Fruit fly (Drosophila melanogaster) whole organism, prepupa: ENCODE data around the gene CG7341.
A peak's percentile ranks its signal among the peaks of the same experiment; 100 is the strongest.

Experiments
- Blimp-1 ChIP-seq: fragments of 200-800 bp; sonication (Bioruptor generic); optimal IDR thresholded peaks from 3 replicates; lab custom pipeline; 2017; ENCODE audit warnings: missing biosample characterization, missing genetic modification characterization, mild to moderate bottlenecking, moderate library complexity, missing genetic modification reagents
- CG11294 ChIP-seq: fragments of 200-800 bp; sonication (Bioruptor generic); IDR thresholded peaks from 2 replicates; pipeline ENCODE4 v1.3.6; 2022; ENCODE audit warnings: missing biosample characterization, missing genetic modification characterization
- CG11902 ChIP-seq: fragments of 200-800 bp; sonication (Bioruptor generic); optimal IDR thresholded peaks from 3 replicates; lab custom pipeline; 2016; ENCODE audit warnings: missing biosample characterization, missing genetic modification characterization
- CG1621 ChIP-seq: fragments of 200-800 bp; sonication (Bioruptor generic); optimal IDR thresholded peaks from 3 replicates; lab custom pipeline; 2018; ENCODE audit warnings: missing biosample characterization, mild to moderate bottlenecking, missing genetic modification characterization
- CG16779 ChIP-seq: fragments of 200-800 bp; sonication (Bioruptor generic); optimal IDR thresholded peaks from 3 replicates; lab custom pipeline; 2017; ENCODE audit warnings: missing biosample characterization, mild to moderate bottlenecking, missing genetic modification characterization
- CG32006 ChIP-seq: fragments of 200-800 bp; sonication (Bioruptor generic); optimal IDR thresholded peaks from 3 replicates; lab custom pipeline; 2017; ENCODE audit warnings: missing biosample characterization, mild to moderate bottlenecking, missing genetic modification characterization
- CG34406 ChIP-seq: fragments of 200-800 bp; sonication (Bioruptor generic); optimal IDR thresholded peaks from 3 replicates; lab custom pipeline; 2016; ENCODE audit warnings: missing biosample characterization, missing genetic modification characterization
- CG3919 ChIP-seq: fragments of 200-800 bp; sonication (Bioruptor generic); optimal IDR thresholded peaks from 3 replicates; lab custom pipeline; 2016; ENCODE audit warnings: missing biosample characterization, missing genetic modification characterization
- CG6163 ChIP-seq: fragments of 200-800 bp; sonication (Bioruptor generic); IDR thresholded peaks from 3 replicates; pipeline ENCODE4 v1.3.6; 2022; ENCODE audit warnings: missing biosample characterization, missing genetic modification characterization
- CG6792 ChIP-seq: fragments of 200-800 bp; sonication (Bioruptor generic); optimal IDR thresholded peaks from 3 replicates; lab custom pipeline; 2016; ENCODE audit warnings: missing biosample characterization, missing genetic modification characterization
- CG6808 ChIP-seq: fragments of 200-800 bp; sonication (Bioruptor generic); optimal IDR thresholded peaks from 3 replicates; lab custom pipeline; 2017; ENCODE audit warnings: missing biosample characterization, missing genetic modification characterization, mild to moderate bottlenecking, moderate library complexity, missing genetic modification reagents
- CG6854 ChIP-seq: fragments of 200-800 bp; sonication (Bioruptor generic); optimal IDR thresholded peaks from 2 replicates; lab custom pipeline; 2017; ENCODE audit warnings: missing biosample characterization, mild to moderate bottlenecking, missing genetic modification characterization
- CG7368 ChIP-seq: fragments of 200-800 bp; sonication (Bioruptor generic); optimal IDR thresholded peaks from 3 replicates; lab custom pipeline; 2016; ENCODE audit warnings: missing biosample characterization, missing genetic modification characterization
- CG8119 ChIP-seq: fragments of 200-800 bp; sonication (Bioruptor generic); IDR thresholded peaks from 3 replicates; pipeline ENCODE4 v1.3.6; 2022; ENCODE audit warnings: missing biosample characterization, missing genetic modification characterization
- CG8319 ChIP-seq: fragments of 200-800 bp; sonication (Bioruptor generic); optimal IDR thresholded peaks from 3 replicates; lab custom pipeline; 2016; ENCODE audit warnings: missing biosample characterization, missing genetic modification characterization
- CG8632 ChIP-seq: fragments of 200-800 bp; sonication (Bioruptor generic); optimal IDR thresholded peaks from 3 replicates; lab custom pipeline; 2016; ENCODE audit warnings: missing biosample characterization, missing genetic modification characterization
- CG9139 ChIP-seq: fragments of 200-800 bp; sonication (Bioruptor generic); optimal IDR thresholded peaks from 3 replicates; lab custom pipeline; 2017; ENCODE audit warnings: missing biosample characterization, mild to moderate bottlenecking, missing genetic modification characterization
- Eip78C ChIP-seq: fragments of 200-800 bp; sonication (Bioruptor generic); peaks from one replicate; lab custom pipeline; 2016; ENCODE audit warnings: missing biosample characterization, missing genetic modification characterization
- Ets96B ChIP-seq: fragments of 200-800 bp; optimal IDR thresholded peaks from 2 replicates; lab custom pipeline; 2019; ENCODE audit warnings: missing biosample characterization, mild to moderate bottlenecking, missing genetic modification characterization, moderate library complexity
- Gug ChIP-seq: fragments of 200-800 bp; sonication (Bioruptor generic); IDR thresholded peaks from 2 replicates; pipeline ENCODE4 v1.3.6; 2022; ENCODE audit warnings: missing biosample characterization, missing genetic modification characterization
- Hr38 ChIP-seq: sonication (Bioruptor generic); optimal IDR thresholded peaks from 2 replicates; lab custom pipeline; 2016; ENCODE audit warnings: missing biosample characterization, missing genetic modification characterization
- Lpt ChIP-seq: fragments of 200-800 bp; sonication (Bioruptor generic); optimal IDR thresholded peaks from 3 replicates; lab custom pipeline; 2016; ENCODE audit warnings: missing biosample characterization, missing genetic modification characterization
- OdsH ChIP-seq: fragments of 200-800 bp; sonication (Bioruptor generic); optimal IDR thresholded peaks from 3 replicates; lab custom pipeline; 2016; ENCODE audit warnings: missing biosample characterization, missing genetic modification characterization
- Smox ChIP-seq: fragments of 200-800 bp; sonication (Bioruptor generic); optimal IDR thresholded peaks from 3 replicates; lab custom pipeline; 2016; ENCODE audit warnings: missing biosample characterization, missing genetic modification characterization
- Sox102F ChIP-seq: fragments of 200-800 bp; sonication (Bioruptor generic); optimal IDR thresholded peaks from 2 replicates; lab custom pipeline; 2016; ENCODE audit warnings: missing biosample characterization, mild to moderate bottlenecking, missing genetic modification characterization
- Sox15 ChIP-seq: fragments of 200-800 bp; sonication (Bioruptor generic); optimal IDR thresholded peaks from 3 replicates; lab custom pipeline; 2016; ENCODE audit warnings: missing biosample characterization, missing genetic modification characterization
- achi ChIP-seq: fragments of 200-800 bp; sonication (Bioruptor generic); optimal IDR thresholded peaks from 3 replicates; lab custom pipeline; 2016; ENCODE audit warnings: missing biosample characterization, missing genetic modification characterization
- acj6 ChIP-seq: fragments of 200-800 bp; sonication (Bioruptor generic); optimal IDR thresholded peaks from 3 replicates; lab custom pipeline; 2016; ENCODE audit warnings: missing biosample characterization, missing genetic modification characterization
- cyc ChIP-seq: fragments of 200-800 bp; sonication (Bioruptor generic); optimal IDR thresholded peaks from 3 replicates; lab custom pipeline; 2016; ENCODE audit warnings: missing biosample characterization, missing genetic modification characterization
- dsx ChIP-seq: fragments of 200-800 bp; optimal IDR thresholded peaks from 3 replicates; lab custom pipeline; 2019; ENCODE audit warnings: missing biosample characterization, mild to moderate bottlenecking, missing genetic modification characterization, moderate library complexity; ENCODE audit not compliant: poor library complexity, severe bottlenecking
- eg ChIP-seq: fragments of 200-800 bp; sonication (Bioruptor generic); IDR thresholded peaks from 3 replicates; pipeline ENCODE4 v1.3.6; 2022; ENCODE audit warnings: missing biosample characterization, missing genetic modification characterization
- esn ChIP-seq: fragments of 200-800 bp; sonication (Bioruptor generic); optimal IDR thresholded peaks from 2 replicates; lab custom pipeline; 2016; ENCODE audit warnings: missing biosample characterization, mild to moderate bottlenecking, missing genetic modification characterization, moderate library complexity
- fd85E ChIP-seq: fragments of 200-800 bp; sonication (Bioruptor generic); optimal IDR thresholded peaks from 3 replicates; lab custom pipeline; 2016; ENCODE audit warnings: missing biosample characterization, missing genetic modification characterization
- fkh ChIP-seq: fragments of 200-800 bp; sonication (Bioruptor generic); optimal IDR thresholded peaks from 3 replicates; lab custom pipeline; 2017; ENCODE audit warnings: missing biosample characterization, mild to moderate bottlenecking, missing genetic modification characterization, moderate library complexity
- lz ChIP-seq: fragments of 200-800 bp; sonication (Bioruptor generic); optimal IDR thresholded peaks from 3 replicates; lab custom pipeline; 2016; ENCODE audit warnings: missing biosample characterization, missing genetic modification characterization
- pdm3 ChIP-seq: fragments of 200-800 bp; sonication (Bioruptor generic); optimal IDR thresholded peaks from 3 replicates; lab custom pipeline; 2016; ENCODE audit warnings: missing biosample characterization, missing genetic modification characterization
- spab ChIP-seq: fragments of 200-800 bp; sonication (Bioruptor generic); optimal IDR thresholded peaks from 2 replicates; lab custom pipeline; 2017; ENCODE audit warnings: missing biosample characterization, mild to moderate bottlenecking, missing genetic modification characterization, missing genetic modification reagents
- ss ChIP-seq, 2 experiments: fragments of 200-800 bp; sonication (Bioruptor generic); optimal IDR thresholded peaks; 2 replicates in 1 of 2; 3 replicates in 1 of 2; lab custom pipeline; 2017 to 2018; ENCODE audit warnings: mild to moderate bottlenecking in 2 of 2, missing biosample characterization in 2 of 2, missing genetic modification characterization in 2 of 2, moderate library complexity in 1 of 2
- svp ChIP-seq: fragments of 200-800 bp; sonication (Bioruptor generic); peaks from one replicate; lab custom pipeline; 2016; ENCODE audit warnings: missing biosample characterization, missing genetic modification characterization
- topi ChIP-seq: fragments of 200-800 bp; sonication (Bioruptor generic); optimal IDR thresholded peaks from 3 replicates; lab custom pipeline; 2016; ENCODE audit warnings: missing biosample characterization, missing genetic modification characterization
- vri ChIP-seq: fragments of 200-800 bp; sonication (Bioruptor generic); optimal IDR thresholded peaks from 3 replicates; lab custom pipeline; 2016; ENCODE audit warnings: missing biosample characterization, mild to moderate bottlenecking, missing genetic modification characterization

The CG7341 gene

DNA sequence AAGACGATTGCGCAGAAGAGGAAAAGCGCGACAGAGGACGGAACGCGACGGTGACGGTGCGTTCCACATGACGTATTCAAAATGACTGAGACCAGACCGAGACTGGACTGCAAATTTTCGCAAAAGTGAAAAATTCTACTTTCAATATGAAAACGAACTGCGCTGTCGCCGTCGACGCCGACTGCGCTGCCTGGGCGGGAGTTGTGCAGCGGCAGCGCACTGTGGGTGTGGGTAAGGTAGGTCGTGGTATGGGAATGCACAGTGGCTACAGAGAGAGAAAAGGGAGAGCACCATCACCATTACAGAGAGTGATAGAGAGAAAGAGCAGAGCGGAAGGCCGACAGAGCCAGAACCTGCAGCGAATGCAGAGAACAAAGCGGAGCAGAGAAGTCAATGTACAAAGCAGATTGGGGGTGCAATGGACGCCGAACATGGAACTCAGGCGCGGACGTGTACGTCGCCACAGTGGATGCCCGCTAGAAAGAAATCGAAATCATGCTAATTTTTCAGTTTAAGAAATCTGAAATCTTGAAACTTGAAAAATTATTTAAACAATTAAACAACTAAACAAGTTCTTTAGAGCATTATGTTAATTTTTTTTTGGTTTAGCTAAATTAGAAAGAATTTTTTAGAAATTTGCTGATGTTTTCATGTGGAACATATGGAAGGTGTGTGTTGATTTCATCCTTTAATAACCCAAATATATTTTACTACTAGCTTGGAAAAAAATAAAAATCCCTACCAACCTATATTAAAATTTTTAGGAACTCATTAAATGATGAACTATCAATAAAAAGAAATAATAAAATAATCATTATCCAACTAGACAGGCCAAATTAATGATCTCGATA lies 47.9 kb upstream of the CG7341 start, which contains the start of gene Eip75B (continued):
- TF ChIP-seq fkh (no peak), Blimp-1 (GFP tag; lab: Kevin White, UChicago) (no peak), pdm3 (GFP tag; lab: Kevin White, UChicago) (peak; percentile 69), fd85E (GFP tag; lab: Kevin White, UChicago) (no peak), spab (GFP tag; lab: Kevin White, UChicago) (peak; percentile 67), Sox102F (GFP tag; lab: Kevin White, UChicago) (peak; percentile 55), CG1621 (tag; lab: Kevin White, UChicago) (no peak), CG6163 (GFP tag; lab: Robert Waterston, UW) (peak; percentile 66; the same call in 2 of the 3 replicates), Smox (GFP tag; lab: Kevin White, UChicago) (peak; percentile 66), acj6 (GFP tag; lab: Kevin White, UChicago) (peak; percentile 74), topi (GFP tag; lab: Kevin White, UChicago) (peak; percentile 70), ss (GFP tag; optimal IDR thresholded peaks at IDR 0.05; lab: Kevin White, UChicago) (peak; percentile 4 to 33), CG7368 (GFP tag; lab: Kevin White, UChicago) (no peak), Sox15 (GFP tag; lab: Kevin White, UChicago) (peak; percentile 49), CG32006 (GFP tag; lab: Kevin White, UChicago) (peak; percentile 74), Lpt (GFP tag; lab: Kevin White, UChicago) (peak; percentile 44), Hr38 (GFP tag; lab: Kevin White, UChicago) (no peak)

DNA sequence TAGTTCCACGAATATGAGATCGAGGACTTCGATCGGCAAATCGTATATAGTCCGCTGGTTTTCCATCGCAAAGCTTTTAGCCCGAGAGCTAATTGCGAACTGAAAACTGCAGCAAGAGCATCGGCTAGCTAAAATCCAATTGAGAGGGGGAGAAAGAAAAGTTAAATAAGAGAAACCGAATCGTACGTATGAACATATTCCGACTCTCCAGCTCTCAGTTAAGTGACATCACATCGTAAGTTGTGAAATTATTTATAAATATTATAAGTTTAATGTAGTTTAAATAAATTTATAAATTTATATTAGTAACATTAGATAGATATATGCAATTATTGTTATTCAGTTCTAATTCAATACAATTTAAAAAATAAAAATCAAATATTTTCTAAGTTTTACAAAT lies 42.7 kb upstream of the CG7341 start, which contains the start of gene CG44006:
Gene CG44006, minus strand, starts transcription at position 101 of the 400 bp plus-strand sequence.
- TF ChIP-seq svp (GFP tag; lab: Kevin White, UChicago) (no peak), CG8319 (GFP tag; lab: Kevin White, UChicago) (no peak), cyc (no peak), Eip78C (GFP tag; lab: Kevin White, UChicago) (peak; percentile 16), vri (GFP tag; lab: Kevin White, UChicago) (no peak), Gug (GFP tag; lab: Robert Waterston, UW) (no peak)

dm6 chr3L:18072023-18072422 lies 40.7 kb upstream of the CG7341 start, which contains the start of gene CG44005:
TSS of gene CG44005 (minus strand) at chr3L:18072123.
- TF ChIP-seq CG11902 (GFP tag; lab: Kevin White, UChicago) (no peak), CG1621 (tag; lab: Kevin White, UChicago) (no peak), eg (no peak), esn (GFP tag; lab: Kevin White, UChicago) (no peak), Smox (GFP tag; lab: Kevin White, UChicago) (no peak), CG11294 (GFP tag; lab: Robert Waterston, UW) (no peak), pdm3 (GFP tag; lab: Kevin White, UChicago) (no peak), fd85E (GFP tag; lab: Kevin White, UChicago) (no peak), CG34406 (no peak), CG6854 (GFP tag; lab: Kevin White, UChicago) (no peak), CG6792 (GFP tag; lab: Kevin White, UChicago) (no peak), Blimp-1 (GFP tag; lab: Kevin White, UChicago) (no peak), CG9139 (GFP tag; lab: Kevin White, UChicago) (no peak), Sox15 (GFP tag; lab: Kevin White, UChicago) (no peak), Lpt (GFP tag; lab: Kevin White, UChicago) (no peak), OdsH (GFP tag; lab: Kevin White, UChicago) (no peak), acj6 (GFP tag; lab: Kevin White, UChicago) (no peak), svp (GFP tag; lab: Kevin White, UChicago) (no peak)

DNA sequence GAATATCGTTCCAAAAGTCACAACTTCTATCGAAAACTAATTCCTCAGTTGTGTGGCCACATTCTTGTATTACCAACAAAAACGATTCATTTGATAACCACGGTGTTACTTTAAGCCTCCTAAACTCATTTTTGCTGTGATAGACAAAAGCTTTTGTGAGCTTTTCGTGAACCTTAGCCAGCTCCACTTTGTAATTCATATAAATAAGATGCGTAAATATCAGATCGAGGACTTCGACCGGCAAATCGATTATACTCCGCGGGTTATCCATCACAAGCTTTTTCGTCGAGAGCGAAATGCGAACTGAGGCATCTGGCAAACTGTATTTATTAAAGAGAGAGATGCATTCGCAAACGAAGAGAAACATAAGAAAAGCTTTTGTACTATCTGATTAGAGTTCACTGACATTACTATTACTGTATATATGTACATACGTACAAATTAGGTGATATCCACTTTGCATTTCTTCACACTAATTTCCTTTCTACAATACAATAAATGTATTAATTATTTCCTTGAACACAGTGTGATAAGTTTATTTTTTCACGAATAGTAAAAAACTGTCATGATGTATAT lies 39.1 kb upstream of the CG7341 start, which contains the start of gene CG44004:
Gene CG44004, minus strand, starts transcription at position 305 of the 576 bp plus-strand sequence.
- TF ChIP-seq achi (GFP tag; lab: Kevin White, UChicago) (no peak), CG6854 (GFP tag; lab: Kevin White, UChicago) (peak; percentile 21), CG16779 (no peak), Sox102F (GFP tag; lab: Kevin White, UChicago) (no peak), OdsH (GFP tag; lab: Kevin White, UChicago) (no peak), Ets96B (tag; lab: Kevin White, UChicago) (no peak), CG9139 (GFP tag; lab: Kevin White, UChicago) (no peak), CG8119 (GFP tag; lab: Robert Waterston, UW) (no peak; the same call in 2 of the 3 replicates), lz (GFP tag; lab: Kevin White, UChicago) (no peak), CG6808 (GFP tag; lab: Kevin White, UChicago) (peak; percentile 5), CG3919 (GFP tag; lab: Kevin White, UChicago) (no peak), CG6163 (GFP tag; lab: Robert Waterston, UW) (no peak), CG8632 (GFP tag; lab: Kevin White, UChicago) (no peak), ss (GFP tag; optimal IDR thresholded peaks at IDR 0.05; lab: Kevin White, UChicago) (peak in 1 of 2 experiments; percentile 45), svp (GFP tag; lab: Kevin White, UChicago) (peak; percentile 47), dsx (no peak), Eip78C (GFP tag; lab: Kevin White, UChicago) (peak; percentile 65)
